Fruit fly (Drosophila melanogaster): Measurements from ENCODE around the gene CG31223.

- no peak for TF ChIP-seq CG8478 (optimal IDR thresholded peaks at IDR 0.05)
- no peak for TF ChIP-seq CTCF (optimal IDR thresholded peaks at IDR 0.05)
Measured at dm6 chr3R:20845493-20845892, 14.6 kb downstream of the CG31223 start.

Data from S2 (cell line).